Fruit fly (Drosophila melanogaster) whole organism, embryonic: Measurements from ENCODE around the gene drm.

Experiments
- B-H2 ChIP-seq: fragments of 200-800 bp; sonication (Bioruptor generic); optimal IDR thresholded peaks from 2 replicates; lab custom pipeline; 2018; ENCODE audit warnings: missing biosample characterization, mild to moderate bottlenecking, missing genetic modification characterization
- CG10366 ChIP-seq: fragments of 200-800 bp; sonication (Bioruptor generic); IDR thresholded peaks from 2 replicates; pipeline ENCODE4 v1.3.6; 2022; ENCODE audit warnings: missing biosample characterization, missing genetic modification characterization
- CG10959 ChIP-seq: fragments of 200-800 bp; sonication (Bioruptor generic); IDR thresholded peaks from 2 replicates; pipeline ENCODE4 v1.3.6; 2022; ENCODE audit warnings: missing biosample characterization, missing genetic modification characterization
- CG12942 ChIP-seq: fragments of 200-800 bp; sonication (Bioruptor generic); optimal IDR thresholded peaks from 3 replicates; lab custom pipeline; 2016; ENCODE audit warnings: missing biosample characterization, missing genetic modification characterization
- CG13424 ChIP-seq: fragments of 200-800 bp; sonication (Bioruptor generic); optimal IDR thresholded peaks from 2 replicates; lab custom pipeline; 2019; ENCODE audit warnings: missing biosample characterization, mild to moderate bottlenecking, missing genetic modification characterization, moderate library complexity
- CG15269 ChIP-seq: fragments of 200-800 bp; sonication (Bioruptor generic); optimal IDR thresholded peaks from 2 replicates; lab custom pipeline; 2018; ENCODE audit warnings: missing biosample characterization, mild to moderate bottlenecking, missing genetic modification characterization, moderate library complexity
- CG1603 ChIP-seq: fragments of 200-800 bp; sonication (Bioruptor generic); optimal IDR thresholded peaks from 2 replicates; lab custom pipeline; 2019; ENCODE audit warnings: missing biosample characterization, mild to moderate bottlenecking, missing genetic modification characterization, moderate library complexity
- CG17328 ChIP-seq: fragments of 200-800 bp; sonication (Bioruptor generic); IDR thresholded peaks from 2 replicates; pipeline ENCODE4 v1.3.6; 2022; ENCODE audit warnings: missing biosample characterization, missing genetic modification characterization
- CG2889 ChIP-seq: fragments of 200-800 bp; sonication (Bioruptor generic); IDR thresholded peaks from 3 replicates; pipeline ENCODE4 v1.3.6; 2022; ENCODE audit warnings: missing biosample characterization, missing genetic modification characterization
- CG30020 ChIP-seq: fragments of 200-800 bp; optimal IDR thresholded peaks from 2 replicates; lab custom pipeline; 2019; ENCODE audit warnings: missing biosample characterization, mild to moderate bottlenecking, missing genetic modification characterization, moderate library complexity
- CG30431 ChIP-seq: fragments of 200-800 bp; sonication (Bioruptor generic); optimal IDR thresholded peaks from 2 replicates; lab custom pipeline; 2017; ENCODE audit warnings: missing biosample characterization, missing genetic modification characterization
- CG31441 ChIP-seq: fragments of 200-800 bp; sonication (Bioruptor generic); IDR thresholded peaks from 2 replicates; pipeline ENCODE4 v1.3.6; 2022; ENCODE audit warnings: missing biosample characterization, missing genetic modification characterization
- CG32772 ChIP-seq: fragments of 200-800 bp; sonication (Bioruptor generic); IDR thresholded peaks from 2 replicates; pipeline ENCODE4 v1.3.6; 2022; ENCODE audit warnings: missing biosample characterization, missing genetic modification characterization
- CG3407 ChIP-seq: fragments of 200-800 bp; sonication (Bioruptor generic); optimal IDR thresholded peaks from 2 replicates; lab custom pipeline; 2018; ENCODE audit warnings: missing biosample characterization, mild to moderate bottlenecking, missing genetic modification characterization
- CG8359 ChIP-seq: fragments of 200-800 bp; sonication (Bioruptor generic); optimal IDR thresholded peaks from 2 replicates; lab custom pipeline; 2017; ENCODE audit warnings: missing biosample characterization, mild to moderate bottlenecking, missing genetic modification characterization, borderline replicate concordance
- Dfd ChIP-seq, 2 experiments: fragments of >200 bp; optimal IDR thresholded peaks; 2 replicates each; lab custom pipeline; 2017; ENCODE audit warnings: missing biosample characterization in 2 of 2, missing genetic modification characterization in 2 of 2
- Dip2 ChIP-seq: fragments of 200-800 bp; sonication (Bioruptor generic); IDR thresholded peaks from 2 replicates; pipeline ENCODE4 v1.3.6; 2022; ENCODE audit warnings: missing biosample characterization, missing genetic modification characterization
- Doc2 ChIP-seq: fragments of 200-800 bp; sonication (Bioruptor generic); IDR thresholded peaks from 2 replicates; pipeline ENCODE4 v1.3.6; 2022; ENCODE audit warnings: missing biosample characterization, missing genetic modification characterization
- Dref ChIP-seq: fragments of 200-800 bp; sonication (Bioruptor generic); IDR thresholded peaks from 2 replicates; pipeline ENCODE4 v1.3.6; 2022; ENCODE audit warnings: missing biosample characterization, missing genetic modification characterization
- E2f2 ChIP-seq: fragments of 200-800 bp; sonication (Bioruptor generic); IDR thresholded peaks from 2 replicates; pipeline ENCODE4 v1.3.6; 2022; ENCODE audit warnings: missing biosample characterization, missing genetic modification characterization
- Ets97D ChIP-seq: fragments of 200-800 bp; sonication (Bioruptor generic); optimal IDR thresholded peaks from 3 replicates; lab custom pipeline; 2016; ENCODE audit warnings: missing biosample characterization, missing genetic modification characterization
- Fer2 ChIP-seq: fragments of 200-800 bp; sonication (Bioruptor generic); optimal IDR thresholded peaks from 2 replicates; lab custom pipeline; 2018; ENCODE audit warnings: missing biosample characterization, mild to moderate bottlenecking, missing genetic modification characterization, moderate library complexity
- GATAe ChIP-seq: fragments of 200-800 bp; sonication (Bioruptor generic); conservative IDR thresholded peaks from 2 replicates; pipeline ENCODE4 v1.3.6; 2022; ENCODE audit warnings: missing biosample characterization, missing genetic modification characterization
- Hr78 ChIP-seq, 2 experiments: fragments of 200-800 bp in 1 of 2; fragments of >200 bp in 1 of 2; sonication (Bioruptor generic) in 1 of 2; optimal IDR thresholded peaks; 2 replicates each; lab custom pipeline; 2017 to 2019; ENCODE audit warnings: missing biosample characterization in 2 of 2, missing genetic modification characterization in 2 of 2, mild to moderate bottlenecking in 1 of 2, moderate library complexity in 1 of 2
- Lpt ChIP-seq: fragments of >200 bp; optimal IDR thresholded peaks from 2 replicates; lab custom pipeline; 2018; ENCODE audit warnings: missing biosample characterization, missing genetic modification characterization
- Meics ChIP-seq: fragments of 200-800 bp; sonication (Bioruptor generic); optimal IDR thresholded peaks from 2 replicates; lab custom pipeline; 2017; ENCODE audit warnings: missing biosample characterization, mild to moderate bottlenecking, missing genetic modification characterization
- Myb ChIP-seq: fragments of 200-800 bp; sonication (Bioruptor generic); optimal IDR thresholded peaks from 2 replicates; lab custom pipeline; 2016; ENCODE audit warnings: missing biosample characterization, missing genetic modification characterization
- Oli ChIP-seq: fragments of 200-800 bp; sonication (Bioruptor generic); optimal IDR thresholded peaks from 2 replicates; lab custom pipeline; 2018; ENCODE audit warnings: missing biosample characterization, mild to moderate bottlenecking, missing genetic modification characterization, moderate library complexity
- Optix ChIP-seq: fragments of 200-800 bp; sonication (Bioruptor generic); IDR thresholded peaks from 3 replicates; pipeline ENCODE4 v1.3.6; 2022; ENCODE audit warnings: missing biosample characterization, missing genetic modification characterization
- Ravus ChIP-seq: fragments of 200-800 bp; sonication (Bioruptor generic); IDR thresholded peaks from 2 replicates; pipeline ENCODE4 v1.3.6; 2022; ENCODE audit warnings: missing biosample characterization, missing genetic modification characterization
- Trl ChIP-seq, 3 experiments: fragments of >200 bp in 2 of 3; fragments of 200-800 bp in 1 of 3; sonication (Bioruptor generic) in 1 of 3; optimal IDR thresholded peaks; 2 replicates in 1 of 3; 3 replicates in 2 of 3; lab custom pipeline; 2016 to 2017; ENCODE audit warnings: missing biosample characterization in 1 of 3, missing genetic modification characterization in 1 of 3
- aop ChIP-seq: fragments of 200-800 bp; sonication (Bioruptor generic); IDR thresholded peaks from 2 replicates; pipeline ENCODE4 v1.3.6; 2022; ENCODE audit warnings: missing biosample characterization, missing genetic modification characterization
- ase ChIP-seq: fragments of 200-800 bp; sonication (Bioruptor generic); IDR thresholded peaks from 3 replicates; pipeline ENCODE4 v1.3.6; 2022; ENCODE audit warnings: missing biosample characterization, missing genetic modification characterization
- bowl ChIP-seq: fragments of 200-800 bp; sonication (Bioruptor generic); IDR thresholded peaks from 2 replicates; pipeline ENCODE4 v1.3.6; 2022; ENCODE audit warnings: missing biosample characterization, missing genetic modification characterization
- crp ChIP-seq, 2 experiments: fragments of 200-800 bp; sonication (Bioruptor generic); optimal IDR thresholded peaks; 2 replicates in 1 of 2; 3 replicates in 1 of 2; lab custom pipeline; 2017; ENCODE audit warnings: missing biosample characterization in 2 of 2, missing genetic modification characterization in 2 of 2, mild to moderate bottlenecking in 1 of 2, moderate library complexity in 1 of 2
- gfzf ChIP-seq: fragments of 200-800 bp; sonication (Bioruptor generic); optimal IDR thresholded peaks from 2 replicates; lab custom pipeline; 2016; ENCODE audit warnings: missing biosample characterization, mild to moderate bottlenecking, missing genetic modification characterization, moderate library complexity
- gro ChIP-seq: fragments of 200-800 bp; sonication (Bioruptor generic); optimal IDR thresholded peaks from 2 replicates; lab custom pipeline; 2016; ENCODE audit warnings: missing biosample characterization, missing genetic modification characterization
- gsb-n ChIP-seq: fragments of 200-800 bp; sonication (Bioruptor generic); optimal IDR thresholded peaks from 3 replicates; lab custom pipeline; 2018; ENCODE audit warnings: missing biosample characterization, mild to moderate bottlenecking, missing genetic modification characterization
- gt ChIP-seq: fragments of 200-800 bp; sonication (Bioruptor generic); IDR thresholded peaks from 2 replicates; pipeline ENCODE4 v1.3.6; 2022; ENCODE audit warnings: missing biosample characterization, missing genetic modification characterization
- hth ChIP-seq: fragments of >200 bp; optimal IDR thresholded peaks from 2 replicates; lab custom pipeline; 2017; ENCODE audit warnings: inconsistent platforms
- kah ChIP-seq: fragments of 200-800 bp; sonication (Bioruptor generic); optimal IDR thresholded peaks from 2 replicates; lab custom pipeline; 2018; ENCODE audit warnings: missing biosample characterization, mild to moderate bottlenecking, missing genetic modification characterization
- mam ChIP-seq: fragments of 200-800 bp; sonication (Bioruptor generic); optimal IDR thresholded peaks from 3 replicates; lab custom pipeline; 2016; ENCODE audit warnings: missing biosample characterization, missing genetic modification characterization
- pan ChIP-seq, 4 experiments: fragments of >200 bp in 3 of 4; fragments of 200-800 bp in 1 of 4; sonication (Bioruptor generic) in 1 of 4; optimal IDR thresholded peaks in 3 of 4; IDR thresholded peaks in 1 of 4; 2 replicates each; pipeline versions ENCODE4 v1.3.6 to Lab custom; 2017 to 2022; ENCODE audit warnings: missing biosample characterization in 2 of 4, missing genetic modification characterization in 2 of 4, mixed read lengths in 1 of 4
- slbo ChIP-seq: fragments of 200-800 bp; sonication (Bioruptor generic); IDR thresholded peaks from 2 replicates; pipeline ENCODE4 v1.3.6; 2022; ENCODE audit warnings: missing biosample characterization, missing genetic modification characterization
- slp2 ChIP-seq: fragments of 200-800 bp; sonication (Bioruptor generic); optimal IDR thresholded peaks from 2 replicates; lab custom pipeline; 2016; ENCODE audit warnings: missing biosample characterization, missing genetic modification characterization
- stc ChIP-seq: fragments of 200-800 bp; sonication (Bioruptor generic); IDR thresholded peaks from 2 replicates; pipeline ENCODE4 v1.3.6; 2022; ENCODE audit warnings: missing biosample characterization, missing genetic modification characterization
- z ChIP-seq: fragments of 200-800 bp; sonication (Bioruptor generic); IDR thresholded peaks from 3 replicates; pipeline ENCODE4 v1.3.6; 2022; ENCODE audit warnings: missing biosample characterization, missing genetic modification characterization
- zfh1 ChIP-seq: fragments of 200-800 bp; sonication (Bioruptor generic); IDR thresholded peaks from 3 replicates; pipeline ENCODE4 v1.3.6; 2022; ENCODE audit warnings: missing biosample characterization, missing genetic modification characterization

drm gene

dm6 chr2L:3532973-3533525 is 6.0 kb upstream of the drm start (continued):
- TF ChIP-seq Hr78 (GFP tag; optimal IDR thresholded peaks at IDR 0.05; lab: Kevin White, UChicago) (no peak), CG31441 (GFP tag; lab: Robert Waterston, UW) (peak; percentile 52; the same call in 1 of the 2 replicates), E2f2 (no peak; the same call in 1 of the 2 replicates), Dip2 (GFP tag; lab: Robert Waterston, UW) (no peak), kah (no peak), CG30431 (GFP tag; lab: Kevin White, UChicago) (peak; percentile 85), mam (GFP tag; lab: Kevin White, UChicago) (no peak), zfh1 (peak; percentile 79), ase (no peak)

dm6 chr2L:3534227-3534842 is 4.7 kb upstream of the drm start:
- TF ChIP-seq GATAe (GFP tag; lab: Robert Waterston, UW), result no peak
- peak; percentile 48; the same call in 1 of the 2 replicates for TF ChIP-seq stc (GFP tag; lab: Robert Waterston, UW)
- peak; percentile 65; the same call in 1 of the 2 replicates for TF ChIP-seq CG17328 (GFP tag; lab: Robert Waterston, UW)
- TF ChIP-seq bowl (GFP tag; lab: Robert Waterston, UW), result no peak
- no peak for TF ChIP-seq pan (optimal IDR thresholded peaks at IDR 0.05; lab: Kevin White, UChicago)
- TF ChIP-seq pan (GFP tag; optimal IDR thresholded peaks at IDR 0.05 in 1 of 2, IDR thresholded peaks at IDR 0.05 in 1 of 2), result peak in 1 of 2 experiments; percentile 58
- no peak for TF ChIP-seq Dref (GFP tag; lab: Robert Waterston, UW)
- no peak for TF ChIP-seq Doc2
- peak; percentile 28 for TF ChIP-seq gro (GFP tag; lab: Kevin White, UChicago)
- TF ChIP-seq CG8359 (GFP tag; lab: Kevin White, UChicago), result no peak
- no peak for TF ChIP-seq CG10959
- peak; percentile 49 for TF ChIP-seq CG1603
- no peak for TF ChIP-seq hth
- TF ChIP-seq gt (GFP tag; lab: Robert Waterston, UW), result no peak
- no peak for TF ChIP-seq Ravus (GFP tag; lab: Robert Waterston, UW)
- TF ChIP-seq gsb-n (tag; lab: Kevin White, UChicago), result peak; percentile 30
- peak; percentile 43 for TF ChIP-seq slp2 (GFP tag; lab: Kevin White, UChicago)
- no peak for TF ChIP-seq Myb (GFP tag; lab: Kevin White, UChicago)
- peak; percentile 63 for TF ChIP-seq slbo (GFP tag; lab: Robert Waterston, UW)
- peak; percentile 47; the same call in 1 of the 2 replicates for TF ChIP-seq CG32772 (GFP tag; lab: Robert Waterston, UW)
- TF ChIP-seq CG10366 (GFP tag; lab: Robert Waterston, UW), result peak; percentile 57
- TF ChIP-seq z (GFP tag; lab: Robert Waterston, UW), result peak; percentile 91
- TF ChIP-seq gfzf (GFP tag; lab: Kevin White, UChicago), result no peak
- TF ChIP-seq Ets97D, result no peak
- TF ChIP-seq Oli (tag; lab: Kevin White, UChicago), result peak; percentile 61
- TF ChIP-seq Lpt (GFP tag; lab: Kevin White, UChicago), result no peak
- peak; percentile 50 for TF ChIP-seq CG12942 (GFP tag; lab: Kevin White, UChicago)
- no peak for TF ChIP-seq CG30020
- peak; percentile 7 for TF ChIP-seq CG3407 (GFP tag; lab: Kevin White, UChicago)
- TF ChIP-seq CG13424, result peak; percentile 63
- TF ChIP-seq CG2889 (GFP tag; lab: Robert Waterston, UW), result 0 out of 3 replicates have a peak, but pooled peaks have one; percentile 10
- TF ChIP-seq aop, result no peak
- TF ChIP-seq Optix, result 0 out of 3 replicates have a peak, but pooled peaks have one; percentile 7
- no peak for TF ChIP-seq crp (GFP tag; optimal IDR thresholded peaks at IDR 0.05; lab: Kevin White, UChicago)
- TF ChIP-seq Meics (GFP tag; lab: Kevin White, UChicago), result no peak
- TF ChIP-seq B-H2 (GFP tag; lab: Kevin White, UChicago), result no peak
- peak; percentile 63 for TF ChIP-seq CG15269 (tag; lab: Kevin White, UChicago)
- TF ChIP-seq Trl (optimal IDR thresholded peaks at IDR 0.05; lab: Kevin White, UChicago), result peak; percentile 66 to 67
- TF ChIP-seq Trl (GFP tag; optimal IDR thresholded peaks at IDR 0.05; lab: Kevin White, UChicago), result peak; percentile 1
- no peak for TF ChIP-seq Fer2 (tag; lab: Kevin White, UChicago)
- TF ChIP-seq Dfd (GFP tag; optimal IDR thresholded peaks at IDR 0.05; lab: Kevin White, UChicago), result no peak
